Fruit fly (Drosophila melanogaster): ENCODE data around the gene CG31624.

CG31624 gene

DNA sequence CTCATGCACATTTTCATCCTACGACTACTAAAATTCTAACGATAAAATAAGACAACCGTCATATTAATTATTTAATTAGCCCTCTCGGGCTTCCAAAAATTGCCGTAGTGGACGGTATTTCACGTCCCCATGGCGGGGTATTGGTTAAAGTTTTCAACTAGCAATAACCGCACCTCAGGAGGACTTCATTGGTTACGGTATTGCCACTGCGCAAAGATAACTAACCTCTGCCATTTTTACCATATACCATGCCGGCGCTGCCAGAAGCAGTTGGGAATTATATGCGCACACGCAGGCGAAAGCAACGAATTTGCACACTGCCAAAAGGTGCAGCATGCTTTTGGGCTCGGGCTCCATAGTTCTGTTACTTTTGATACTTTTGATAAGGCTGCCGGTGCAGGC is 14.8 kb upstream of the CG31624 start (continued):
- TF ChIP-seq CG6175 (GFP tag; IDR thresholded peaks at IDR 0.05), result no peak
- no peak for TF ChIP-seq CG12391 (tag; optimal IDR thresholded peaks at IDR 0.05)
- peak; percentile 3 for TF ChIP-seq vfl (GFP tag; optimal IDR thresholded peaks at IDR 0.05)
- TF ChIP-seq H2.0 (GFP tag; IDR thresholded peaks at IDR 0.05), result no peak
- no peak for TF ChIP-seq jigr1 (GFP tag; IDR thresholded peaks at IDR 0.05)
- peak; percentile 62 for TF ChIP-seq CG15696 (tag; optimal IDR thresholded peaks at IDR 0.05)
- no peak for TF ChIP-seq CG7987 (GFP tag; optimal IDR thresholded peaks at IDR 0.05)
- TF ChIP-seq Hr78 (GFP tag; optimal IDR thresholded peaks at IDR 0.05), result no peak
- TF ChIP-seq Jarid2 (GFP tag; optimal IDR thresholded peaks at IDR 0.05), result peak; percentile 76
- no peak for TF ChIP-seq hb (GFP tag; IDR thresholded peaks at IDR 0.05; ENCODE audit: partially characterized antibody)
- peak; percentile 36 for TF ChIP-seq CG15514 (GFP tag; optimal IDR thresholded peaks at IDR 0.05)
- no peak for TF ChIP-seq CkIIα-i1 (GFP tag; IDR thresholded peaks at IDR 0.05)
- TF ChIP-seq CG11456 (GFP tag; IDR thresholded peaks at IDR 0.05), result peak; percentile 75
- no peak for TF ChIP-seq dati (GFP tag; IDR thresholded peaks at IDR 0.05)
- TF ChIP-seq zfh2 (GFP tag; optimal IDR thresholded peaks at IDR 0.05), result peak; percentile 51
- no peak for TF ChIP-seq Myb (GFP tag; optimal IDR thresholded peaks at IDR 0.05)
- TF ChIP-seq Nf-YB (GFP tag; optimal IDR thresholded peaks at IDR 0.05), result no peak
- TF ChIP-seq bab2 (GFP tag; optimal IDR thresholded peaks at IDR 0.05), result peak; percentile 26
- TF ChIP-seq Optix (GFP tag; IDR thresholded peaks at IDR 0.05), result 0 out of 3 replicates have a peak, but pooled peaks have one; percentile 15
- TF ChIP-seq CG10462 (GFP tag; optimal IDR thresholded peaks at IDR 0.05), result no peak
- no peak for TF ChIP-seq vnd (GFP tag; IDR thresholded peaks at IDR 0.05; ENCODE audit: partially characterized antibody)
- TF ChIP-seq Med (GFP tag), result peak; percentile 94
- no peak for TF ChIP-seq Blimp-1 (GFP tag; optimal IDR thresholded peaks at IDR 0.05)
- no peak for TF ChIP-seq ab (GFP tag; optimal IDR thresholded peaks at IDR 0.05)
- TF ChIP-seq scrt (GFP tag; optimal IDR thresholded peaks at IDR 0.05), result no peak
- peak; percentile 73; the same call in 1 of the 3 replicates for TF ChIP-seq Opbp (GFP tag; IDR thresholded peaks at IDR 0.05; ENCODE audit: partially characterized antibody)
- TF ChIP-seq inv (GFP tag; IDR thresholded peaks at IDR 0.05; ENCODE audit: partially characterized antibody), result no peak
- TF ChIP-seq lmd (GFP tag; IDR thresholded peaks at IDR 0.05), result no peak; the same call in 1 of the 2 replicates
- TF ChIP-seq Tbp (GFP tag; optimal IDR thresholded peaks at IDR 0.05), result peak; percentile 36
- peak; percentile 39 for TF ChIP-seq tin (GFP tag; optimal IDR thresholded peaks at IDR 0.05)
- peak; percentile 63 for TF ChIP-seq lab (GFP tag; optimal IDR thresholded peaks at IDR 0.05)
- TF ChIP-seq Ravus (GFP tag; IDR thresholded peaks at IDR 0.05), result no peak
- TF ChIP-seq Hand (GFP tag; optimal IDR thresholded peaks at IDR 0.05), result no peak
- TF ChIP-seq Chrac-16 (GFP tag; optimal IDR thresholded peaks at IDR 0.05), result peak; percentile 37
- no peak for TF ChIP-seq CG32767 (GFP tag; IDR thresholded peaks at IDR 0.05)
- TF ChIP-seq CG12659 (GFP tag; optimal IDR thresholded peaks at IDR 0.05), result no peak
- TF ChIP-seq ken (GFP tag; IDR thresholded peaks at IDR 0.05), result no peak; the same call in 2 of the 3 replicates
- no peak for TF ChIP-seq Dll (GFP tag; IDR thresholded peaks at IDR 0.05; ENCODE audit: partially characterized antibody)
- TF ChIP-seq row (GFP tag; IDR thresholded peaks at IDR 0.05), result 0 out of 3 replicates have a peak, but pooled peaks have one; percentile 10
- TF ChIP-seq hth (optimal IDR thresholded peaks at IDR 0.05), result no peak
- TF ChIP-seq btn (GFP tag; optimal IDR thresholded peaks at IDR 0.05), result peak; percentile 12
- TF ChIP-seq CG33557 (GFP tag; optimal IDR thresholded peaks at IDR 0.05), result no peak
- no peak for TF ChIP-seq Fer2 (tag; optimal IDR thresholded peaks at IDR 0.05)
- TF ChIP-seq trem (tag; optimal IDR thresholded peaks at IDR 0.05), result no peak
- no peak for TF ChIP-seq YL-1 (GFP tag; optimal IDR thresholded peaks at IDR 0.05)
- peak; percentile 89 for TF ChIP-seq Ets65A (GFP tag)
- no peak for TF ChIP-seq Drgx (GFP tag; IDR thresholded peaks at IDR 0.05)
- TF ChIP-seq Ada2b (GFP tag; IDR thresholded peaks at IDR 0.05), result no peak
- TF ChIP-seq Xbp1 (GFP tag; optimal IDR thresholded peaks at IDR 0.05), result peak; percentile 26
- no peak for TF ChIP-seq schlank (tag; optimal IDR thresholded peaks at IDR 0.05)
- TF ChIP-seq ATbp (GFP tag; optimal IDR thresholded peaks at IDR 0.05), result peak; percentile 13
